Worm (Caenorhabditis elegans) whole organism, young adult: ENCODE data around the gene tir-1.

ENCODE experiments used
- B0035.1 ChIP-seq: sonication (generic microtip); optimal IDR thresholded peaks from 2 replicates; lab custom pipeline; 2016; ENCODE audit warnings: missing genetic modification characterization, mild to moderate bottlenecking, missing compliant biosample characterization, missing genotype, missing genetic modification reagents
- B0336.3 ChIP-seq: fragments of 200-800 bp; sonication (Bioruptor generic); IDR thresholded peaks from 2 replicates; pipeline ENCODE4 v1.3.6; 2022; ENCODE audit warnings: missing genetic modification characterization, missing compliant biosample characterization
- F33H1.4 ChIP-seq: fragments of 200-800 bp; sonication (Bioruptor generic); IDR thresholded peaks from 2 replicates; pipeline ENCODE4 v1.3.6; 2022; ENCODE audit warnings: missing genetic modification reagents, missing genetic modification characterization, missing compliant biosample characterization
- F55B11.4 ChIP-seq: sonication (generic microtip); optimal IDR thresholded peaks from 2 replicates; lab custom pipeline; 2016; ENCODE audit warnings: missing compliant biosample characterization, missing genetic modification characterization, borderline replicate concordance; ENCODE audit not compliant: insufficient read depth
- F57C9.4 ChIP-seq: sonication (generic microtip); optimal IDR thresholded peaks from 2 replicates; lab custom pipeline; 2017; ENCODE audit warnings: mild to moderate bottlenecking, missing genetic modification characterization, missing compliant biosample characterization
- Y53G8AR.9 ChIP-seq: fragments of 200-800 bp; sonication (Bioruptor generic); conservative IDR thresholded peaks from 2 replicates; pipeline ENCODE4 v1.3.6; 2022; ENCODE audit warnings: missing genetic modification reagents, missing genetic modification characterization, missing compliant biosample characterization
- Y56A3A.18 ChIP-seq: fragments of 200-800 bp; sonication (Bioruptor generic); IDR thresholded peaks from 2 replicates; pipeline ENCODE4 v1.3.6; 2022; ENCODE audit warnings: missing genetic modification reagents, missing genetic modification characterization, missing compliant biosample characterization
- akir-1 ChIP-seq: fragments of 200-800 bp; sonication (Bioruptor generic); optimal IDR thresholded peaks from 2 replicates; lab custom pipeline; 2018; ENCODE audit warnings: mild to moderate bottlenecking, missing genetic modification characterization, moderate library complexity, missing compliant biosample characterization
- ama-1 ChIP-seq, 3 experiments: fragments of 150-350 bp in 1 of 3; sonication (generic microtip) in 2 of 3; optimal IDR thresholded peaks; 2 replicates each; lab custom pipeline; 2014 to 2018; ENCODE audit warnings: missing biosample characterization in 2 of 3, missing genetic modification characterization in 2 of 3, missing genetic modification reagents in 2 of 3
- atf-7 ChIP-seq: sonication (generic microtip); optimal IDR thresholded peaks from 2 replicates; lab custom pipeline; 2017; ENCODE audit warnings: mild to moderate bottlenecking, missing genetic modification characterization, missing compliant biosample characterization
- bed-2 ChIP-seq: fragments of 200-800 bp; sonication (Bioruptor generic); IDR thresholded peaks from 2 replicates; pipeline ENCODE4 v1.3.6; 2022; ENCODE audit warnings: missing genetic modification reagents, missing genetic modification characterization, missing compliant biosample characterization
- cebp-1 ChIP-seq, 2 experiments: fragments of 200-800 bp in 1 of 2; sonication (Bioruptor generic) in 1 of 2; sonication (generic microtip) in 1 of 2; IDR thresholded peaks in 1 of 2; optimal IDR thresholded peaks in 1 of 2; 2 replicates each; pipeline versions ENCODE4 v1.3.6 to Lab custom; 2017 to 2022; ENCODE audit warnings: missing compliant biosample characterization in 2 of 2, missing genetic modification characterization in 2 of 2, mild to moderate bottlenecking in 1 of 2, missing genetic modification reagents in 1 of 2, moderate library complexity in 1 of 2
- cebp-2 ChIP-seq: fragments of 200-800 bp; sonication (Bioruptor generic); IDR thresholded peaks from 2 replicates; pipeline ENCODE4 v1.3.6; 2022; ENCODE audit warnings: missing genetic modification characterization, missing compliant biosample characterization
- ceh-40 ChIP-seq: fragments of 200-800 bp; sonication (Bioruptor generic); IDR thresholded peaks from 2 replicates; pipeline ENCODE4 v1.3.6; 2022; ENCODE audit warnings: missing genetic modification characterization, missing compliant biosample characterization
- ceh-91 ChIP-seq: fragments of 200-800 bp; sonication (Bioruptor generic); IDR thresholded peaks from 2 replicates; pipeline ENCODE4 v1.3.6; 2022; ENCODE audit warnings: missing genetic modification reagents, missing genetic modification characterization, missing compliant biosample characterization
- chd-7 ChIP-seq: sonication (generic microtip); optimal IDR thresholded peaks from 2 replicates; lab custom pipeline; 2016; ENCODE audit warnings: mild to moderate bottlenecking, missing genetic modification characterization, moderate library complexity, missing compliant biosample characterization
- dox-1 ChIP-seq: fragments of 200-800 bp; sonication (Bioruptor generic); IDR thresholded peaks from 2 replicates; pipeline ENCODE4 v1.3.6; 2022; ENCODE audit warnings: missing genetic modification reagents, missing genetic modification characterization, missing compliant biosample characterization
- efl-1 ChIP-seq: fragments of 150-350 bp; optimal IDR thresholded peaks from 2 replicates; lab custom pipeline; 2014; ENCODE audit warnings: missing biosample characterization, missing genetic modification reagents, missing genetic modification characterization
- hlh-12 ChIP-seq: sonication (generic microtip); optimal IDR thresholded peaks from 2 replicates; lab custom pipeline; 2016; ENCODE audit warnings: missing genetic modification characterization, missing compliant biosample characterization
- hmg-20 ChIP-seq: fragments of 200-800 bp; sonication (Bioruptor generic); IDR thresholded peaks from 2 replicates; pipeline ENCODE4 v1.3.6; 2022; ENCODE audit warnings: missing genetic modification reagents, missing genetic modification characterization, missing compliant biosample characterization
- lag-1 ChIP-seq: fragments of 200-800 bp; sonication (Bioruptor generic); IDR thresholded peaks from 2 replicates; pipeline ENCODE4 v1.3.6; 2022; ENCODE audit warnings: missing genetic modification reagents, missing genetic modification characterization, missing compliant biosample characterization
- let-607 ChIP-seq, 2 experiments: fragments of 200-800 bp in 1 of 2; sonication (Bioruptor generic) in 1 of 2; sonication (generic microtip) in 1 of 2; optimal IDR thresholded peaks; 2 replicates each; lab custom pipeline; 2016 to 2018; ENCODE audit warnings: mild to moderate bottlenecking in 2 of 2, missing compliant biosample characterization in 2 of 2, missing genetic modification characterization in 2 of 2, moderate library complexity in 2 of 2, missing genotype in 1 of 2
- lir-1 ChIP-seq: fragments of 200-800 bp; sonication (Bioruptor generic); conservative IDR thresholded peaks from 2 replicates; pipeline ENCODE4 v1.3.6; 2022; ENCODE audit warnings: missing genetic modification reagents, missing genetic modification characterization, missing compliant biosample characterization
- lsl-1 ChIP-seq: fragments of 200-800 bp; sonication (Bioruptor generic); optimal IDR thresholded peaks from 2 replicates; lab custom pipeline; 2018; ENCODE audit warnings: mild to moderate bottlenecking, missing genetic modification characterization, moderate library complexity, missing compliant biosample characterization
- lsy-27 ChIP-seq: sonication (generic microtip); optimal IDR thresholded peaks from 2 replicates; lab custom pipeline; 2017; ENCODE audit warnings: missing genetic modification characterization, mild to moderate bottlenecking, missing compliant biosample characterization, antibody characterized with exemption, missing genotype, borderline replicate concordance; ENCODE audit not compliant: insufficient read depth
- madf-6 ChIP-seq: fragments of 200-800 bp; sonication (Bioruptor generic); IDR thresholded peaks from 2 replicates; pipeline ENCODE4 v1.3.6; 2022; ENCODE audit warnings: missing genetic modification reagents, missing genetic modification characterization, missing compliant biosample characterization
- mcd-1 ChIP-seq: fragments of 200-800 bp; sonication (Bioruptor generic); IDR thresholded peaks from 2 replicates; pipeline ENCODE4 v1.3.6; 2022; ENCODE audit warnings: missing genetic modification reagents, missing genetic modification characterization, missing compliant biosample characterization
- mel-28 ChIP-seq: sonication (generic microtip); optimal IDR thresholded peaks from 2 replicates; lab custom pipeline; 2016; ENCODE audit warnings: borderline replicate concordance, mild to moderate bottlenecking, missing genetic modification characterization, missing compliant biosample characterization
- mxl-1 ChIP-seq: sonication (generic microtip); optimal IDR thresholded peaks from 2 replicates; lab custom pipeline; 2016; ENCODE audit warnings: missing genetic modification characterization, missing compliant biosample characterization
- nfya-1 ChIP-seq: sonication (generic microtip); optimal IDR thresholded peaks from 2 replicates; lab custom pipeline; 2017; ENCODE audit warnings: antibody characterized with exemption, missing compliant biosample characterization, missing genetic modification characterization, borderline replicate concordance; ENCODE audit not compliant: insufficient read depth
- nfya-2 ChIP-seq: fragments of 200-800 bp; sonication (Bioruptor generic); IDR thresholded peaks from 2 replicates; pipeline ENCODE4 v1.3.6; 2022; ENCODE audit warnings: missing genetic modification reagents, missing genetic modification characterization, missing compliant biosample characterization
- nhr-120 ChIP-seq: fragments of 200-800 bp; sonication (Bioruptor generic); IDR thresholded peaks from 2 replicates; pipeline ENCODE4 v1.3.6; 2022; ENCODE audit warnings: missing genetic modification characterization, missing compliant biosample characterization
- nhr-27 ChIP-seq: fragments of 200-800 bp; sonication (Bioruptor generic); optimal IDR thresholded peaks from 2 replicates; lab custom pipeline; 2018; ENCODE audit warnings: mild to moderate bottlenecking, missing genetic modification characterization, moderate library complexity, missing compliant biosample characterization
- nhr-80 ChIP-seq: sonication (generic microtip); optimal IDR thresholded peaks from 2 replicates; lab custom pipeline; 2016; ENCODE audit warnings: missing genetic modification characterization, missing compliant biosample characterization
- rcor-1 ChIP-seq: fragments of 200-800 bp; sonication (Bioruptor generic); IDR thresholded peaks from 2 replicates; pipeline ENCODE4 v1.3.6; 2022; ENCODE audit warnings: missing genetic modification reagents, missing genetic modification characterization, missing compliant biosample characterization
- rpc-1 ChIP-seq, 2 experiments: fragments of 150-350 bp in 1 of 2; sonication (generic microtip) in 1 of 2; optimal IDR thresholded peaks; 2 replicates each; lab custom pipeline; 2014 to 2018; ENCODE audit warnings: missing biosample characterization in 1 of 2, missing genetic modification characterization in 1 of 2, missing genetic modification reagents in 1 of 2, missing genotype in 1 of 2
- sdz-38 ChIP-seq: sonication (generic microtip); optimal IDR thresholded peaks from 2 replicates; lab custom pipeline; 2016; ENCODE audit warnings: missing genotype, missing genetic modification characterization, missing compliant biosample characterization
- snpc-4 ChIP-seq, 5 experiments: fragments of 150-350 bp in 1 of 5; sonication (generic microtip) in 4 of 5; optimal IDR thresholded peaks; 2 replicates each; lab custom pipeline; 2014 to 2018; ENCODE audit warnings: missing genetic modification characterization in 5 of 5, missing biosample characterization in 3 of 5, antibody characterized with exemption in 2 of 5, mild to moderate bottlenecking in 2 of 5, missing compliant biosample characterization in 2 of 5, missing genotype in 2 of 5, moderate library complexity in 2 of 5, missing genetic modification reagents in 1 of 5
- tbp1 ChIP-seq: fragments of 200-800 bp; sonication (Bioruptor generic); optimal IDR thresholded peaks from 2 replicates; lab custom pipeline; 2018; ENCODE audit warnings: mild to moderate bottlenecking, missing genetic modification characterization, missing compliant biosample characterization
- unc-62 ChIP-seq: fragments of 150-350 bp; optimal IDR thresholded peaks from 2 replicates; lab custom pipeline; 2014; ENCODE audit warnings: missing biosample characterization, missing genetic modification reagents, missing genetic modification characterization
- zim-3 ChIP-seq: sonication (generic microtip); optimal IDR thresholded peaks from 2 replicates; lab custom pipeline; 2017; ENCODE audit warnings: mild to moderate bottlenecking, missing genetic modification characterization, moderate library complexity, missing compliant biosample characterization
- ztf-18 ChIP-seq: sonication (generic microtip); optimal IDR thresholded peaks from 2 replicates; lab custom pipeline; 2016; ENCODE audit warnings: missing genotype, mild to moderate bottlenecking, missing genetic modification characterization, missing compliant biosample characterization
- ztf-26 ChIP-seq: sonication (generic microtip); optimal IDR thresholded peaks from 2 replicates; lab custom pipeline; 2017; ENCODE audit warnings: missing genetic modification characterization, missing compliant biosample characterization
- ztf-28 ChIP-seq: fragments of 200-800 bp; sonication (Bioruptor generic); IDR thresholded peaks from 2 replicates; pipeline ENCODE4 v1.3.6; 2022; ENCODE audit warnings: missing genetic modification reagents, missing genetic modification characterization, missing compliant biosample characterization
- ztf-6 ChIP-seq: fragments of 200-800 bp; sonication (Bioruptor generic); IDR thresholded peaks from 2 replicates; pipeline ENCODE4 v1.3.6; 2022; ENCODE audit warnings: missing genetic modification reagents, missing genetic modification characterization, missing compliant biosample characterization

The tir-1 gene

DNA sequence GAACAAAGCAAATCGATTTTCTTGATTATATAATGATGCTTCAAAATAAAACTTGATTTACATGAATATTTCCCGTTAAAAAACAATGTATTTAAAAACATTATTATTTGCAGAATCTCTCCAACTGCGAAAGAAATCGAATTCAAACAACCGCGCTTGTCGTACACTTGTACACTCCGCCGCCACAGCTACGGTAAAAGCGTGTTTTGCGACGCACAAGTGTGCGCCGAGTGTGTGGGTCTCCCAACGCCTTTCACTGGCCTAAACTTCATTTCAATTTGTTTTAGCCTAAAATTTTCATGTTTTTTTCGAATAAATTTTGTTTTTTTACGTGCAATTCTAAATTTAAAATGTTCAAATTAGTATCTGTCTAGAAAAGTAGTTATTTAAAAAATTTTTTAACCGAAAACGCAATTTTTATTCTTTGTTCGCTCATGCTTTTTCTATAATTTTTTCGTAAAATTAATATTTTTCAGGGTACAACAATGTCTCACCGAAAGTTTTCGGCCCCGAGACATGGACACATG, 34.0 kb downstream of the tir-1 start, which contains the start of gene rpl-3:
Gene rpl-3 (plus strand): TSS at position 477 of the 527 bp plus-strand sequence.
- TF ChIP-seq F57C9.4 (tag; lab: Kevin White, UChicago) = peak; percentile 99
- peak; percentile 100 for TF ChIP-seq rcor-1
- TF ChIP-seq unc-62 (GFP tag; lab: Kevin White, UChicago) = peak; percentile 86
- TF ChIP-seq ztf-26 (tag; lab: Kevin White, UChicago) = peak; percentile 100
- no peak for TF ChIP-seq ama-1 (optimal IDR thresholded peaks at IDR 0.05; lab: Kevin White, UChicago)
- peak; percentile 83 to 92 for TF ChIP-seq ama-1 (GFP tag; optimal IDR thresholded peaks at IDR 0.05; lab: Kevin White, UChicago)
- peak; percentile 100 for TF ChIP-seq ztf-6
- peak; percentile 100 for TF ChIP-seq ztf-28 (GFP tag; lab: Robert Waterston, UW)
- peak; percentile 85 for TF ChIP-seq tbp1 (GFP tag; lab: Kevin White, UChicago)
- peak; percentile 100 for TF ChIP-seq B0336.3 (GFP tag; lab: Robert Waterston, UW)
- peak; percentile 97 for TF ChIP-seq B0035.1
- peak; percentile 52 for TF ChIP-seq rpc-1 (optimal IDR thresholded peaks at IDR 0.05; lab: Kevin White, UChicago)
- peak; percentile 21 for TF ChIP-seq rpc-1 (tag; optimal IDR thresholded peaks at IDR 0.05; lab: Kevin White, UChicago)
- TF ChIP-seq ceh-91 (GFP tag; lab: Robert Waterston, UW) = peak; percentile 100
- peak; percentile 99 for TF ChIP-seq nhr-120 (GFP tag; lab: Robert Waterston, UW)
- peak; percentile 99 for TF ChIP-seq madf-6 (GFP tag; lab: Robert Waterston, UW)
- peak; percentile 96 to 97 for TF ChIP-seq let-607 (tag; optimal IDR thresholded peaks at IDR 0.05; lab: Kevin White, UChicago)
- TF ChIP-seq efl-1 (GFP tag; lab: Kevin White, UChicago) = peak; percentile 100
- peak; percentile 100 for TF ChIP-seq mcd-1 (GFP tag; lab: Robert Waterston, UW)
- TF ChIP-seq bed-2 = peak; percentile 98
- peak; percentile 100 for TF ChIP-seq atf-7 (tag; lab: Kevin White, UChicago)
- TF ChIP-seq snpc-4 (GFP tag; optimal IDR thresholded peaks at IDR 0.05; lab: Kevin White, UChicago) = peak; percentile 95
- TF ChIP-seq snpc-4 (tag; optimal IDR thresholded peaks at IDR 0.05; lab: Kevin White, UChicago) = peak; percentile 94 to 96 (median 96)
- peak; percentile 100 for TF ChIP-seq dox-1 (GFP tag; lab: Robert Waterston, UW)
- peak; percentile 54 for TF ChIP-seq lsy-27
- peak; percentile 91 for TF ChIP-seq ztf-18 (tag; lab: Kevin White, UChicago)
- TF ChIP-seq sdz-38 (tag; lab: Kevin White, UChicago) = no peak
- peak; percentile 100 for TF ChIP-seq nhr-80 (tag; lab: Kevin White, UChicago)
- TF ChIP-seq hlh-12 = peak; percentile 40
- TF ChIP-seq Y56A3A.18 = peak; percentile 100
- peak; percentile 98 for TF ChIP-seq hmg-20 (GFP tag; lab: Robert Waterston, UW)
- TF ChIP-seq nfya-2 (GFP tag; lab: Robert Waterston, UW) = peak; percentile 98
- peak; percentile 93 for TF ChIP-seq akir-1 (GFP tag; lab: Kevin White, UChicago)
- TF ChIP-seq cebp-1 (GFP tag; IDR thresholded peaks at IDR 0.05; lab: Robert Waterston, UW) = peak; percentile 98
- TF ChIP-seq cebp-1 (tag; optimal IDR thresholded peaks at IDR 0.05; lab: Kevin White, UChicago) = peak; percentile 100
- TF ChIP-seq ceh-40 (GFP tag; lab: Robert Waterston, UW) = peak; percentile 96
- no peak for TF ChIP-seq nfya-1 (tag; lab: Kevin White, UChicago)
- peak; percentile 92 for TF ChIP-seq mxl-1 (tag; lab: Kevin White, UChicago)
- TF ChIP-seq Y53G8AR.9 (GFP tag; lab: Robert Waterston, UW) = peak; percentile 100
- TF ChIP-seq zim-3 = peak; percentile 99
- peak; percentile 99 for TF ChIP-seq F33H1.4 (GFP tag; lab: Robert Waterston, UW)
- TF ChIP-seq F55B11.4 (tag; lab: Kevin White, UChicago) = no peak
- TF ChIP-seq mel-28 (tag; lab: Kevin White, UChicago) = peak; percentile 93
- peak; percentile 100 for TF ChIP-seq chd-7 (tag; lab: Kevin White, UChicago)
- peak; percentile 100 for TF ChIP-seq lsl-1
- peak; percentile 100 for TF ChIP-seq cebp-2 (GFP tag; lab: Robert Waterston, UW)
- peak; percentile 99 for TF ChIP-seq nhr-27 (tag; lab: Kevin White, UChicago)
- peak; percentile 97 for TF ChIP-seq lag-1 (GFP tag; lab: Robert Waterston, UW)
- TF ChIP-seq lir-1 (GFP tag; lab: Robert Waterston, UW) = peak; percentile 100
